Fruit fly (Drosophila melanogaster) whole organism, pupa: ENCODE measurements around the gene CG43680.

Experiments
- CG10348 ChIP-seq: fragments of 200-800 bp; sonication (Bioruptor generic); IDR thresholded peaks from 2 replicates; pipeline ENCODE4 v1.3.6; 2022; ENCODE audit warnings: missing biosample characterization, missing genetic modification characterization
- CG4496 ChIP-seq: fragments of 200-800 bp; sonication (Bioruptor generic); IDR thresholded peaks from 3 replicates; pipeline ENCODE4 v1.3.6; 2022; ENCODE audit warnings: missing biosample characterization, missing genetic modification characterization
- D1 ChIP-seq: fragments of 200-800 bp; sonication (Bioruptor generic); optimal IDR thresholded peaks from 2 replicates; lab custom pipeline; 2018; ENCODE audit warnings: missing biosample characterization, mild to moderate bottlenecking, missing genetic modification characterization, moderate library complexity
- EcR ChIP-seq: fragments of 200-800 bp; sonication (Bioruptor generic); optimal IDR thresholded peaks from 3 replicates; lab custom pipeline; 2019; ENCODE audit warnings: missing biosample characterization, missing genetic modification characterization, mild to moderate bottlenecking, moderate library complexity, missing genetic modification reagents
- fd96Ca ChIP-seq: fragments of 200-800 bp; sonication (Bioruptor generic); IDR thresholded peaks from 3 replicates; pipeline ENCODE4 v1.3.6; 2022; ENCODE audit warnings: missing biosample characterization, missing genetic modification characterization

DNA sequence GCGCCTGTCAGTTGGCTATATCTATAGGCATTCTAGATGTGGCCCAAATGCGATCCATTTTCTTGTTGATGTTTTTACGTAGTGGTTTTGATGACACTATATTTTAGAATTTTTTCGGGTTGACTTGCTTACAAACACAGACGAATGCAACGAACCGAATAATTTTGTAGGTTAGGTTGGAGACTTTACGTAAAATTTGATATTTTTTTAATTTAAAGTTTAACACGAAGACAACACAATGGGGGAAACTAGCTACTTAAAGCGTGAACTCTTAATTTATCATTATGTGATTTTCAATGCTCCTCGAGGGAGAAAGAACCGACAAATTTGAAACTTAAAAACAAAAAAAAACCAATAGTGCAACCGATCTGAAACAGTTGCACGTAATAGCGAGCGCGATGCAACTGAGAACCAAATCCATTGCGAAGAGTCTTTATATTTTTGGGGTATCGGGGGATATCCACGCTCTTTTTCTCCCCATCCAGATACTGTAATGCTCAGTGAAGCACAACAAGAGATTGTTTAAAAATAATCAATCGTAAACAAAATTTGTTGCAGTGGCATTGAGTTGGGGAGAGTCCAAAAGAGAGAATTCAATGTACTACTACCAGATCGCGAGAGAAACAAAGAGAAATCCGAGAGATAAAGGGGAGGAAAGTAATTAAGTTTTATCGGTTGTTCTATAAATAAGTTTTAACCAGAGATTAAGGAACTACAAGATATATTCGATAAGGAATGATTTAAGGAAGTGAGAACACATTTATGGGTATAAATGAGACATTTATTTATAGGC, 36.9 kb upstream of the CG43680 start:
- no peak for TF ChIP-seq fd96Ca (GFP tag; lab: Robert Waterston, UW)
- TF ChIP-seq CG10348 (GFP tag; lab: Robert Waterston, UW) = no peak
- TF ChIP-seq D1 = no peak
- no peak for TF ChIP-seq EcR
- TF ChIP-seq CG4496 (GFP tag; lab: Robert Waterston, UW) = no peak
